Worm (Caenorhabditis elegans): ENCODE measurements around the gene Y67H2A.7.
A peak's percentile ranks its signal among the peaks of the same experiment; 100 is the strongest.

Gene Y67H2A.7

ce11 chrIV:13318773-13319172, 15.2 kb downstream of the Y67H2A.7 start (continued):
- peak; percentile 59 for TF ChIP-seq nhr-129 (tag; optimal IDR thresholded peaks at IDR 0.05)
- no peak for TF ChIP-seq alr-1 (tag; optimal IDR thresholded peaks at IDR 0.05)
- no peak for TF ChIP-seq sem-4 (tag; optimal IDR thresholded peaks at IDR 0.05)
- peak; percentile 88 for TF ChIP-seq nhr-21 (tag; optimal IDR thresholded peaks at IDR 0.05)
- TF ChIP-seq sma-3 (GFP tag; optimal IDR thresholded peaks at IDR 0.05): peak; percentile 61
- TF ChIP-seq nhr-6 (tag; optimal IDR thresholded peaks at IDR 0.05): peak; percentile 42
- TF ChIP-seq fos-1 (tag; optimal IDR thresholded peaks at IDR 0.05): peak; percentile 86
- no peak for TF ChIP-seq zag-1 (tag; optimal IDR thresholded peaks at IDR 0.05)
- TF ChIP-seq mab-5 (tag; optimal IDR thresholded peaks at IDR 0.05): no peak
- no peak for TF ChIP-seq snpc-4 (tag; optimal IDR thresholded peaks at IDR 0.05)
- no peak for TF ChIP-seq C34F6.9 (tag; optimal IDR thresholded peaks at IDR 0.05)
- TF ChIP-seq skn-1 (tag; optimal IDR thresholded peaks at IDR 0.05): peak; percentile 67
- peak; percentile 8 for TF ChIP-seq Y55F3AM.14 (GFP tag; optimal IDR thresholded peaks at IDR 0.05)
- TF ChIP-seq ztf-11 (tag; optimal IDR thresholded peaks at IDR 0.05): no peak
- no peak for TF ChIP-seq mbf-1 (tag; optimal IDR thresholded peaks at IDR 0.05)
- TF ChIP-seq unc-55 (GFP tag; optimal IDR thresholded peaks at IDR 0.05): no peak

ce11 chrIV:13319886-13320650, 16.5 kb downstream of the Y67H2A.7 start:
- no peak for TF ChIP-seq aly-2 (tag; optimal IDR thresholded peaks at IDR 0.05)
- TF ChIP-seq unc-39 (tag; optimal IDR thresholded peaks at IDR 0.05): no peak
- no peak for TF ChIP-seq lin-11 (tag; optimal IDR thresholded peaks at IDR 0.05)
- TF ChIP-seq gmeb-1 (tag; optimal IDR thresholded peaks at IDR 0.05): no peak

ce11 chrIV:13322429-13322828, 18.9 kb downstream of the Y67H2A.7 start:
- TF ChIP-seq aly-2 (tag; optimal IDR thresholded peaks at IDR 0.05) (no peak), lin-13 (GFP tag; optimal IDR thresholded peaks at IDR 0.05) (peak; percentile 34), elt-3 (tag; optimal IDR thresholded peaks at IDR 0.05) (no peak), ZK546.5 (tag; optimal IDR thresholded peaks at IDR 0.05) (no peak), lsy-2 (tag; optimal IDR thresholded peaks at IDR 0.05) (peak in 1 of 2 experiments; percentile 82), mab-5 (tag; optimal IDR thresholded peaks at IDR 0.05) (no peak), R02D3.7 (tag; optimal IDR thresholded peaks at IDR 0.05) (no peak), nhr-10 (tag; optimal IDR thresholded peaks at IDR 0.05) (no peak), zag-1 (tag; optimal IDR thresholded peaks at IDR 0.05) (no peak), nhr-12 (tag; optimal IDR thresholded peaks at IDR 0.05) (no peak), gmeb-1 (tag; optimal IDR thresholded peaks at IDR 0.05) (peak; percentile 73), nhr-129 (tag; optimal IDR thresholded peaks at IDR 0.05) (peak; percentile 97), egl-27 (tag; optimal IDR thresholded peaks at IDR 0.05) (peak; percentile 85), snpc-4 (tag; optimal IDR thresholded peaks at IDR 0.05) (no peak), ztf-11 (tag; optimal IDR thresholded peaks at IDR 0.05) (no peak), ztf-4 (tag; optimal IDR thresholded peaks at IDR 0.05) (peak; percentile 48), sma-3 (GFP tag; optimal IDR thresholded peaks at IDR 0.05) (peak; percentile 93), nhr-11 (tag; optimal IDR thresholded peaks at IDR 0.05) (no peak), sma-9 (GFP tag; optimal IDR thresholded peaks at IDR 0.05) (peak; percentile 92), sma-9 (tag; optimal IDR thresholded peaks at IDR 0.05) (no peak), blmp-1 (tag; optimal IDR thresholded peaks at IDR 0.05; ENCODE audit: insufficient read depth) (peak; percentile 36), mdl-1 (tag; optimal IDR thresholded peaks at IDR 0.05) (peak in 1 of 2 experiments; percentile 64), nhr-25 (tag; optimal IDR thresholded peaks at IDR 0.05) (peak; percentile 53), unc-55 (GFP tag; optimal IDR thresholded peaks at IDR 0.05) (no peak), nhr-77 (tag; optimal IDR thresholded peaks at IDR 0.05) (peak; percentile 42), ceh-82 (tag; optimal IDR thresholded peaks at IDR 0.05) (no peak), peb-1 (tag; optimal IDR thresholded peaks at IDR 0.05) (no peak), dmd-4 (tag; optimal IDR thresholded peaks at IDR 0.05) (no peak), ztf-1 (GFP tag; conservative IDR thresholded peaks at IDR 0.05) (no peak), elt-1 (tag; optimal IDR thresholded peaks at IDR 0.05) (no peak), alr-1 (tag; optimal IDR thresholded peaks at IDR 0.05) (no peak), nhr-23 (tag; optimal IDR thresholded peaks at IDR 0.05) (no peak), ama-1 (optimal IDR thresholded peaks at IDR 0.05) (no peak), C34F6.9 (tag; optimal IDR thresholded peaks at IDR 0.05) (peak; percentile 87), ceh-16 (tag; optimal IDR thresholded peaks at IDR 0.05) (no peak), mbf-1 (tag; optimal IDR thresholded peaks at IDR 0.05) (no peak), nhr-6 (tag; optimal IDR thresholded peaks at IDR 0.05) (peak; percentile 69), unc-62 (GFP tag; optimal IDR thresholded peaks at IDR 0.05) (peak; percentile 29), sem-4 (tag; optimal IDR thresholded peaks at IDR 0.05) (peak; percentile 45), nhr-237 (tag; optimal IDR thresholded peaks at IDR 0.05) (no peak), F13H6.1 (tag; optimal IDR thresholded peaks at IDR 0.05) (peak; percentile 88), lin-11 (tag; optimal IDR thresholded peaks at IDR 0.05) (no peak), lin-39 (tag; optimal IDR thresholded peaks at IDR 0.05) (no peak), nhr-21 (tag; optimal IDR thresholded peaks at IDR 0.05) (peak; percentile 88), unc-39 (tag; optimal IDR thresholded peaks at IDR 0.05) (no peak)

Data from whole organism, L2 larva.